Worm (Caenorhabditis elegans): Measurements from ENCODE around the gene srw-122.

srw-122 gene

ce11 chrV:2992060-2992459, 40.1 kb upstream of the srw-122 start:
- TF ChIP-seq nhr-237 (tag; optimal IDR thresholded peaks at IDR 0.05) (no peak), dpl-1 (GFP tag; optimal IDR thresholded peaks at IDR 0.05) (no peak), ets-5 (GFP tag; IDR thresholded peaks at IDR 0.05) (no peak), efl-3 (GFP tag; optimal IDR thresholded peaks at IDR 0.05) (no peak), snu-23 (GFP tag; optimal IDR thresholded peaks at IDR 0.05) (no peak), vab-15 (tag; optimal IDR thresholded peaks at IDR 0.05) (no peak), nhr-76 (tag; optimal IDR thresholded peaks at IDR 0.05) (no peak), unc-130 (tag; optimal IDR thresholded peaks at IDR 0.05) (no peak), lin-15B (tag; optimal IDR thresholded peaks at IDR 0.05) (no peak)

ce11 chrV:2991485-2991884, 39.5 kb upstream of the srw-122 start, which contains the start of gene srw-121:
Gene srw-121, minus strand, starts transcription at chrV:2991585.
- TF ChIP-seq skn-1 (tag; optimal IDR thresholded peaks at IDR 0.05) (no peak), nhr-20 (tag; optimal IDR thresholded peaks at IDR 0.05) (no peak), F16B12.6 (tag; optimal IDR thresholded peaks at IDR 0.05) (no peak), ceh-90 (tag; optimal IDR thresholded peaks at IDR 0.05) (no peak)

- TF ChIP-seq zip-4 (GFP tag; optimal IDR thresholded peaks at IDR 0.05) (no peak), efl-1 (optimal IDR thresholded peaks at IDR 0.05) (no peak), efl-1 (GFP tag; optimal IDR thresholded peaks at IDR 0.05 in 1 of 2) (peak in 1 of 2 experiments; percentile 62)
These were observed 35.4 kb upstream of the srw-122 start, which contains the start of gene srh-85 for ce11 chrV:2987407-2987806. Gene srh-85, minus strand, starts transcription at chrV:2987507.

- TF ChIP-seq hpl-2 (GFP tag; optimal IDR thresholded peaks at IDR 0.05) (no peak), tbx-2 (tag; optimal IDR thresholded peaks at IDR 0.05) (no peak), ztf-4 (tag; optimal IDR thresholded peaks at IDR 0.05) (no peak), swsn-7 (tag; optimal IDR thresholded peaks at IDR 0.05) (no peak), lin-39 (tag; optimal IDR thresholded peaks at IDR 0.05) (no peak), nhr-90 (tag; optimal IDR thresholded peaks at IDR 0.05; ENCODE audit: poor library complexity) (no peak), lin-35 (GFP tag; optimal IDR thresholded peaks at IDR 0.05) (no peak), mab-9 (GFP tag; IDR thresholded peaks at IDR 0.05) (no peak), snpc-4 (tag; optimal IDR thresholded peaks at IDR 0.05) (no peak), egl-27 (tag; optimal IDR thresholded peaks at IDR 0.05) (no peak), ceh-82 (tag; optimal IDR thresholded peaks at IDR 0.05) (no peak), tlp-1 (tag; optimal IDR thresholded peaks at IDR 0.05) (no peak), nhr-19 (GFP tag; conservative IDR thresholded peaks at IDR 0.05) (no peak), fos-1 (tag; optimal IDR thresholded peaks at IDR 0.05) (no peak), nhr-12 (tag; optimal IDR thresholded peaks at IDR 0.05) (no peak), mdl-1 (tag; optimal IDR thresholded peaks at IDR 0.05) (no peak), skn-1 (tag; optimal IDR thresholded peaks at IDR 0.05) (no peak)
These were observed 33.3 kb upstream of the srw-122 start, which contains the start of gene srw-139 for ce11 chrV:2985309-2985708. Gene srw-139, minus strand, starts transcription at chrV:2985409.

ce11 chrV:2983351-2983750, 31.3 kb upstream of the srw-122 start, which contains the start of gene srw-117:
Gene srw-117, minus strand, starts transcription at chrV:2983451.
- no peak for TF ChIP-seq F16B12.6 (tag; optimal IDR thresholded peaks at IDR 0.05)
- TF ChIP-seq sox-4 (tag; optimal IDR thresholded peaks at IDR 0.05): no peak
- TF ChIP-seq C04F5.9 (tag; optimal IDR thresholded peaks at IDR 0.05): no peak
- no peak for TF ChIP-seq Y116A8C.19 (tag; optimal IDR thresholded peaks at IDR 0.05; ENCODE audit: borderline replicate concordance)
- no peak for TF ChIP-seq lin-35 (GFP tag; optimal IDR thresholded peaks at IDR 0.05)
- no peak for TF ChIP-seq lsy-2 (tag; optimal IDR thresholded peaks at IDR 0.05)
- no peak for TF ChIP-seq hpl-2 (GFP tag; optimal IDR thresholded peaks at IDR 0.05)
- no peak for TF ChIP-seq egl-27 (tag; optimal IDR thresholded peaks at IDR 0.05)
- TF ChIP-seq elt-2 (tag; optimal IDR thresholded peaks at IDR 0.05): no peak
- no peak for TF ChIP-seq rnt-1 (tag; optimal IDR thresholded peaks at IDR 0.05)
- TF ChIP-seq blmp-1 (tag; optimal IDR thresholded peaks at IDR 0.05): no peak
- TF ChIP-seq lin-15B (tag; optimal IDR thresholded peaks at IDR 0.05): no peak
- TF ChIP-seq unc-98 (GFP tag; IDR thresholded peaks at IDR 0.05): no peak
- TF ChIP-seq jun-1 (tag; optimal IDR thresholded peaks at IDR 0.05): no peak
- no peak for TF ChIP-seq nhr-28 (tag; optimal IDR thresholded peaks at IDR 0.05)
- TF ChIP-seq pqm-1 (tag; optimal IDR thresholded peaks at IDR 0.05): no peak
- TF ChIP-seq tlp-1 (tag; optimal IDR thresholded peaks at IDR 0.05): no peak
- no peak for TF ChIP-seq hlh-4 (tag; optimal IDR thresholded peaks at IDR 0.05)

Measured in whole organism, L1 larva.